Worm (Caenorhabditis elegans): ENCODE results near the gene psr-1.

DNA sequence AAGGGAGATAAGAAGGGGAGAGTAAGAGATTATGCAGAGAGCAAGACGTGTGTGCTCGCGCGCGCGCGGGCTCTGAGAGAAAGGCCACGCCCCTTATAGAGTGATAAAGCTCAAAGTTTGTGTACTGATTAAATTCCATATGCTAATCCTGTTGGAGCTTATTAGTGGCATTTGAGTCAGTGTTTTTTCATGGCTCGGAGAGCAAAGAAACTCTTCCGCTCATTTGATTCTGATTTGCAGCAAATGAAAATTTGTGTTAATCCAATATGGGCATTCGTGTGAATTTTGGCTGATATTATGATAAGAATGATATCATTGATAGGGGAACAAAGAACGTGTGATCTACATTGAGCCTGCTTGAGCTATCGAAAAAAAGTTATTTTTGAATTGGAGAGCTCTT is 39.5 kb upstream of the psr-1 start:
- TF ChIP-seq lin-39 (tag; optimal IDR thresholded peaks at IDR 0.05) (no peak), dmd-4 (tag; optimal IDR thresholded peaks at IDR 0.05) (no peak), lsy-2 (tag; optimal IDR thresholded peaks at IDR 0.05) (no peak), R02D3.7 (tag; optimal IDR thresholded peaks at IDR 0.05) (no peak), skn-1 (tag; optimal IDR thresholded peaks at IDR 0.05) (no peak), aly-2 (tag; optimal IDR thresholded peaks at IDR 0.05) (no peak), elt-1 (tag; optimal IDR thresholded peaks at IDR 0.05) (no peak), zag-1 (tag; optimal IDR thresholded peaks at IDR 0.05) (no peak), unc-62 (GFP tag; optimal IDR thresholded peaks at IDR 0.05) (no peak)
